Worm (Caenorhabditis elegans): Measurements from ENCODE around the gene D1053.3.

ce11 chrX:11738602-11739100 lies 1.7 kb upstream of the D1053.3 start, which contains the start of gene nspa-9:
- TF ChIP-seq him-1 (tag; optimal IDR thresholded peaks at IDR 0.05) (no peak), dao-5 (tag; optimal IDR thresholded peaks at IDR 0.05) (no peak), W03F9.2 (tag; optimal IDR thresholded peaks at IDR 0.05) (no peak)
